Worm (Caenorhabditis elegans) whole organism, L3 larva: Measurements from ENCODE around the gene H05C05.1.

ENCODE experiments used
- ama-1 ChIP-seq: fragments of 150-350 bp; optimal IDR thresholded peaks from 2 replicates; lab custom pipeline; 2018
- daf-12 ChIP-seq: fragments of 150-350 bp; optimal IDR thresholded peaks from 2 replicates; lab custom pipeline; 2014; ENCODE audit warnings: missing biosample characterization, missing genetic modification reagents, missing genetic modification characterization
- jun-1 ChIP-seq: fragments of 150-350 bp; optimal IDR thresholded peaks from 2 replicates; lab custom pipeline; 2014; ENCODE audit warnings: missing biosample characterization, missing genetic modification reagents, missing genetic modification characterization
- lin-15B ChIP-seq: fragments of 150-350 bp; optimal IDR thresholded peaks from 2 replicates; lab custom pipeline; 2014; ENCODE audit warnings: missing biosample characterization, missing genetic modification characterization
- lin-39 ChIP-seq: fragments of 150-350 bp; optimal IDR thresholded peaks from 2 replicates; lab custom pipeline; 2018; ENCODE audit warnings: missing biosample characterization, missing genetic modification reagents, missing genetic modification characterization
- nhr-237 ChIP-seq: fragments of 150-350 bp; optimal IDR thresholded peaks from 2 replicates; lab custom pipeline; 2014; ENCODE audit warnings: missing biosample characterization, missing genetic modification characterization
- nhr-28 ChIP-seq: fragments of 150-350 bp; optimal IDR thresholded peaks from 2 replicates; lab custom pipeline; 2014; ENCODE audit warnings: missing biosample characterization, missing genetic modification characterization
- nhr-43 ChIP-seq: sonication (generic microtip); optimal IDR thresholded peaks from 2 replicates; lab custom pipeline; 2016; ENCODE audit warnings: mild to moderate bottlenecking, missing genetic modification characterization, missing compliant biosample characterization; ENCODE audit not compliant: poor library complexity, severe bottlenecking
- nhr-76 ChIP-seq: fragments of 150-350 bp; sonication (generic microtip); optimal IDR thresholded peaks from 5 replicates; lab custom pipeline; 2014; ENCODE audit warnings: missing biosample characterization, missing genetic modification characterization
- skn-1 ChIP-seq: fragments of 150-350 bp; optimal IDR thresholded peaks from 2 replicates; lab custom pipeline; 2014; ENCODE audit warnings: missing biosample characterization, missing genetic modification characterization
- unc-62 ChIP-seq: fragments of 150-350 bp; sonication (generic microtip); optimal IDR thresholded peaks from 4 replicates; lab custom pipeline; 2014; ENCODE audit warnings: missing biosample characterization, missing genetic modification reagents, missing genetic modification characterization
- ztf-11 ChIP-seq: fragments of 150-350 bp; optimal IDR thresholded peaks from 2 replicates; lab custom pipeline; 2014; ENCODE audit warnings: missing biosample characterization, missing genetic modification characterization

- no peak for TF ChIP-seq skn-1
- TF ChIP-seq jun-1 (tag; lab: Kevin White, UChicago): no peak
- no peak for TF ChIP-seq nhr-43
- TF ChIP-seq unc-62: no peak
- no peak for TF ChIP-seq nhr-76 (tag; lab: Kevin White, UChicago)
- no peak for TF ChIP-seq lin-15B (tag; lab: Kevin White, UChicago)
- no peak for TF ChIP-seq nhr-237
- no peak for TF ChIP-seq nhr-28
- TF ChIP-seq ama-1 (lab: Kevin White, UChicago): no peak
- TF ChIP-seq daf-12: no peak
- no peak for TF ChIP-seq lin-39 (tag; lab: Kevin White, UChicago)
- TF ChIP-seq ztf-11 (tag; lab: Kevin White, UChicago): no peak
Measured at ce11 chrIII:2975689-2976088, 28.8 kb downstream of the H05C05.1 start, which contains the start of gene Y55D5A.3.
